Worm (Caenorhabditis elegans) whole organism, late embryonic: ENCODE results near the gene ssr-2.

ENCODE experiments used
- F13H6.1 ChIP-seq: sonication (generic microtip); optimal IDR thresholded peaks from 2 replicates; lab custom pipeline; 2016; ENCODE audit warnings: missing genetic modification characterization, missing compliant biosample characterization
- ama-1 ChIP-seq: fragments of 150-350 bp; optimal IDR thresholded peaks from 2 replicates; lab custom pipeline; 2014
- ceh-48 ChIP-seq: sonication (generic microtip); optimal IDR thresholded peaks from 2 replicates; lab custom pipeline; 2016; ENCODE audit warnings: missing genetic modification characterization, inconsistent platforms, missing compliant biosample characterization
- che-1 ChIP-seq: sonication (generic microtip); optimal IDR thresholded peaks from 2 replicates; lab custom pipeline; 2016; ENCODE audit warnings: mild to moderate bottlenecking, missing genetic modification characterization, missing compliant biosample characterization
- elt-4 ChIP-seq: sonication (generic microtip); optimal IDR thresholded peaks from 2 replicates; lab custom pipeline; 2016; ENCODE audit warnings: missing genetic modification characterization, missing compliant biosample characterization
- eyg-1 ChIP-seq: sonication (generic microtip); optimal IDR thresholded peaks from 2 replicates; lab custom pipeline; 2016; ENCODE audit warnings: missing genotype, missing genetic modification characterization, missing compliant biosample characterization
- pag-3 ChIP-seq: sonication (generic microtip); optimal IDR thresholded peaks from 2 replicates; lab custom pipeline; 2016; ENCODE audit warnings: missing compliant biosample characterization, missing genetic modification characterization, borderline replicate concordance
- pax-1 ChIP-seq: fragments of 150-350 bp; optimal IDR thresholded peaks from 2 replicates; lab custom pipeline; 2014; ENCODE audit warnings: missing biosample characterization, missing genetic modification characterization
- pha-4 ChIP-seq: fragments of 150-350 bp; optimal IDR thresholded peaks from 2 replicates; lab custom pipeline; 2018; ENCODE audit warnings: missing biosample characterization, missing genetic modification reagents, missing genetic modification characterization
- sdc-2 ChIP-seq: sonication (generic microtip); optimal IDR thresholded peaks from 2 replicates; lab custom pipeline; 2016; ENCODE audit warnings: missing genotype, missing genetic modification characterization, missing compliant biosample characterization
- sox-4 ChIP-seq: sonication (generic microtip); optimal IDR thresholded peaks from 2 replicates; lab custom pipeline; 2017; ENCODE audit warnings: mild to moderate bottlenecking, missing genetic modification characterization, inconsistent platforms, missing compliant biosample characterization
- tbx-2 ChIP-seq: sonication (generic microtip); optimal IDR thresholded peaks from 2 replicates; lab custom pipeline; 2016; ENCODE audit warnings: missing genetic modification characterization, missing compliant biosample characterization

- no peak for TF ChIP-seq sdc-2
- TF ChIP-seq sox-4 (tag; lab: Kevin White, UChicago) = no peak
- TF ChIP-seq F13H6.1 = no peak
- no peak for TF ChIP-seq pag-3 (tag; lab: Kevin White, UChicago)
- TF ChIP-seq elt-4 (tag; lab: Kevin White, UChicago) = no peak
- no peak for TF ChIP-seq tbx-2
- TF ChIP-seq pax-1 = no peak
- no peak for TF ChIP-seq che-1 (tag; lab: Kevin White, UChicago)
- no peak for TF ChIP-seq ceh-48 (tag; lab: Kevin White, UChicago)
- TF ChIP-seq eyg-1 (tag; lab: Kevin White, UChicago) = no peak
- TF ChIP-seq pha-4 (tag; lab: Kevin White, UChicago) = no peak
- TF ChIP-seq ama-1 (lab: Kevin White, UChicago) = no peak
Observed at ce11 chrX:2795054-2795453, 32.5 kb downstream of the ssr-2 start.
